Fruit fly (Drosophila melanogaster) whole organism, prepupa: ENCODE data around the gene ND-75.

Experiments
- Blimp-1 ChIP-seq: fragments of 200-800 bp; sonication (Bioruptor generic); optimal IDR thresholded peaks from 3 replicates; lab custom pipeline; 2017; ENCODE audit warnings: missing biosample characterization, missing genetic modification characterization, mild to moderate bottlenecking, moderate library complexity, missing genetic modification reagents
- CG10631 ChIP-seq: fragments of 200-800 bp; sonication (Bioruptor generic); optimal IDR thresholded peaks from 2 replicates; lab custom pipeline; 2016; ENCODE audit warnings: missing biosample characterization, missing genetic modification characterization
- CG11294 ChIP-seq: fragments of 200-800 bp; sonication (Bioruptor generic); IDR thresholded peaks from 2 replicates; pipeline ENCODE4 v1.3.6; 2022; ENCODE audit warnings: missing biosample characterization, missing genetic modification characterization
- CG11762 ChIP-seq: fragments of 200-800 bp; sonication (Bioruptor generic); optimal IDR thresholded peaks from 3 replicates; lab custom pipeline; 2016; ENCODE audit warnings: missing biosample characterization, missing genetic modification characterization; ENCODE audit not compliant: insufficient read depth
- CG15336 ChIP-seq: fragments of 200-800 bp; sonication (Bioruptor generic); IDR thresholded peaks from 2 replicates; pipeline ENCODE4 v1.3.6; 2022; ENCODE audit warnings: missing biosample characterization, missing genetic modification characterization
- CG16779 ChIP-seq: fragments of 200-800 bp; sonication (Bioruptor generic); optimal IDR thresholded peaks from 3 replicates; lab custom pipeline; 2017; ENCODE audit warnings: missing biosample characterization, mild to moderate bottlenecking, missing genetic modification characterization
- CG3032 ChIP-seq: fragments of 200-800 bp; optimal IDR thresholded peaks from 2 replicates; lab custom pipeline; 2019; ENCODE audit warnings: missing biosample characterization, mild to moderate bottlenecking, missing genetic modification characterization, moderate library complexity
- CG31627 ChIP-seq: fragments of 200-800 bp; sonication (Bioruptor generic); optimal IDR thresholded peaks from 3 replicates; lab custom pipeline; 2016; ENCODE audit warnings: missing biosample characterization, missing genetic modification characterization
- CG32006 ChIP-seq: fragments of 200-800 bp; sonication (Bioruptor generic); optimal IDR thresholded peaks from 3 replicates; lab custom pipeline; 2017; ENCODE audit warnings: missing biosample characterization, mild to moderate bottlenecking, missing genetic modification characterization
- CG4318 ChIP-seq: fragments of 200-800 bp; sonication (Bioruptor generic); optimal IDR thresholded peaks from 3 replicates; lab custom pipeline; 2017; ENCODE audit warnings: missing biosample characterization, mild to moderate bottlenecking, missing genetic modification characterization
- CG6163 ChIP-seq: fragments of 200-800 bp; sonication (Bioruptor generic); IDR thresholded peaks from 3 replicates; pipeline ENCODE4 v1.3.6; 2022; ENCODE audit warnings: missing biosample characterization, missing genetic modification characterization
- CG6276 ChIP-seq: fragments of 200-800 bp; sonication (Bioruptor generic); optimal IDR thresholded peaks from 2 replicates; lab custom pipeline; 2017; ENCODE audit warnings: missing biosample characterization, mild to moderate bottlenecking, missing genetic modification characterization
- CG6792 ChIP-seq: fragments of 200-800 bp; sonication (Bioruptor generic); optimal IDR thresholded peaks from 3 replicates; lab custom pipeline; 2016; ENCODE audit warnings: missing biosample characterization, missing genetic modification characterization
- CG6808 ChIP-seq: fragments of 200-800 bp; sonication (Bioruptor generic); optimal IDR thresholded peaks from 3 replicates; lab custom pipeline; 2017; ENCODE audit warnings: missing biosample characterization, missing genetic modification characterization, mild to moderate bottlenecking, moderate library complexity, missing genetic modification reagents
- CG8119 ChIP-seq: fragments of 200-800 bp; sonication (Bioruptor generic); IDR thresholded peaks from 3 replicates; pipeline ENCODE4 v1.3.6; 2022; ENCODE audit warnings: missing biosample characterization, missing genetic modification characterization
- CG8632 ChIP-seq: fragments of 200-800 bp; sonication (Bioruptor generic); optimal IDR thresholded peaks from 3 replicates; lab custom pipeline; 2016; ENCODE audit warnings: missing biosample characterization, missing genetic modification characterization
- Eip78C ChIP-seq: fragments of 200-800 bp; sonication (Bioruptor generic); peaks from one replicate; lab custom pipeline; 2016; ENCODE audit warnings: missing biosample characterization, missing genetic modification characterization
- Eip93F ChIP-seq: fragments of 200-800 bp; sonication (Bioruptor generic); optimal IDR thresholded peaks from 2 replicates; lab custom pipeline; 2016; ENCODE audit warnings: missing biosample characterization, mild to moderate bottlenecking, missing genetic modification characterization
- Ets21C ChIP-seq: fragments of 200-800 bp; sonication (Bioruptor generic); optimal IDR thresholded peaks from 3 replicates; lab custom pipeline; 2016; ENCODE audit warnings: missing biosample characterization, missing genetic modification characterization
- Ets96B ChIP-seq: fragments of 200-800 bp; optimal IDR thresholded peaks from 2 replicates; lab custom pipeline; 2019; ENCODE audit warnings: missing biosample characterization, mild to moderate bottlenecking, missing genetic modification characterization, moderate library complexity
- Gug ChIP-seq: fragments of 200-800 bp; sonication (Bioruptor generic); IDR thresholded peaks from 2 replicates; pipeline ENCODE4 v1.3.6; 2022; ENCODE audit warnings: missing biosample characterization, missing genetic modification characterization
- Hr38 ChIP-seq: sonication (Bioruptor generic); optimal IDR thresholded peaks from 2 replicates; lab custom pipeline; 2016; ENCODE audit warnings: missing biosample characterization, missing genetic modification characterization
- Hr39 ChIP-seq: fragments of 200-800 bp; sonication (Bioruptor generic); optimal IDR thresholded peaks from 2 replicates; lab custom pipeline; 2016; ENCODE audit warnings: missing biosample characterization, missing genetic modification characterization
- Hr4 ChIP-seq: fragments of 200-800 bp; sonication (Bioruptor generic); optimal IDR thresholded peaks from 3 replicates; lab custom pipeline; 2016; ENCODE audit warnings: missing biosample characterization, missing genetic modification characterization
- Lpt ChIP-seq: fragments of 200-800 bp; sonication (Bioruptor generic); optimal IDR thresholded peaks from 3 replicates; lab custom pipeline; 2016; ENCODE audit warnings: missing biosample characterization, missing genetic modification characterization
- Met ChIP-seq: fragments of 200-800 bp; sonication (Bioruptor generic); optimal IDR thresholded peaks from 3 replicates; lab custom pipeline; 2016; ENCODE audit warnings: missing biosample characterization, missing genetic modification characterization
- OdsH ChIP-seq: fragments of 200-800 bp; sonication (Bioruptor generic); optimal IDR thresholded peaks from 3 replicates; lab custom pipeline; 2016; ENCODE audit warnings: missing biosample characterization, missing genetic modification characterization
- Smox ChIP-seq: fragments of 200-800 bp; sonication (Bioruptor generic); optimal IDR thresholded peaks from 3 replicates; lab custom pipeline; 2016; ENCODE audit warnings: missing biosample characterization, missing genetic modification characterization
- Sox102F ChIP-seq: fragments of 200-800 bp; sonication (Bioruptor generic); optimal IDR thresholded peaks from 2 replicates; lab custom pipeline; 2016; ENCODE audit warnings: missing biosample characterization, mild to moderate bottlenecking, missing genetic modification characterization
- Sox14 ChIP-seq: fragments of 200-800 bp; sonication (Bioruptor generic); optimal IDR thresholded peaks from 3 replicates; lab custom pipeline; 2016; ENCODE audit warnings: missing biosample characterization, missing genetic modification characterization
- Sox15 ChIP-seq: fragments of 200-800 bp; sonication (Bioruptor generic); optimal IDR thresholded peaks from 3 replicates; lab custom pipeline; 2016; ENCODE audit warnings: missing biosample characterization, missing genetic modification characterization
- cyc ChIP-seq: fragments of 200-800 bp; sonication (Bioruptor generic); optimal IDR thresholded peaks from 3 replicates; lab custom pipeline; 2016; ENCODE audit warnings: missing biosample characterization, missing genetic modification characterization
- dac ChIP-seq: fragments of 200-800 bp; sonication (Bioruptor generic); optimal IDR thresholded peaks from 2 replicates; lab custom pipeline; 2017; ENCODE audit warnings: missing biosample characterization, mild to moderate bottlenecking, missing genetic modification characterization
- eg ChIP-seq: fragments of 200-800 bp; sonication (Bioruptor generic); IDR thresholded peaks from 3 replicates; pipeline ENCODE4 v1.3.6; 2022; ENCODE audit warnings: missing biosample characterization, missing genetic modification characterization
- esn ChIP-seq: fragments of 200-800 bp; sonication (Bioruptor generic); optimal IDR thresholded peaks from 2 replicates; lab custom pipeline; 2016; ENCODE audit warnings: missing biosample characterization, mild to moderate bottlenecking, missing genetic modification characterization, moderate library complexity
- fd59A ChIP-seq: fragments of 200-800 bp; sonication (Bioruptor generic); optimal IDR thresholded peaks from 2 replicates; lab custom pipeline; 2017; ENCODE audit warnings: missing biosample characterization, mild to moderate bottlenecking, missing genetic modification characterization, missing genetic modification reagents
- fd85E ChIP-seq: fragments of 200-800 bp; sonication (Bioruptor generic); optimal IDR thresholded peaks from 3 replicates; lab custom pipeline; 2016; ENCODE audit warnings: missing biosample characterization, missing genetic modification characterization
- fkh ChIP-seq: fragments of 200-800 bp; sonication (Bioruptor generic); optimal IDR thresholded peaks from 3 replicates; lab custom pipeline; 2017; ENCODE audit warnings: missing biosample characterization, mild to moderate bottlenecking, missing genetic modification characterization, moderate library complexity
- net ChIP-seq: fragments of 200-800 bp; sonication (Bioruptor generic); optimal IDR thresholded peaks from 3 replicates; lab custom pipeline; 2016; ENCODE audit warnings: missing biosample characterization, missing genetic modification characterization
- pdm3 ChIP-seq: fragments of 200-800 bp; sonication (Bioruptor generic); optimal IDR thresholded peaks from 3 replicates; lab custom pipeline; 2016; ENCODE audit warnings: missing biosample characterization, missing genetic modification characterization
- salr ChIP-seq, 2 experiments: fragments of 200-800 bp; sonication (Bioruptor generic); optimal IDR thresholded peaks; 3 replicates each; lab custom pipeline; 2016 to 2018; ENCODE audit warnings: missing biosample characterization in 2 of 2, missing genetic modification characterization in 2 of 2, mild to moderate bottlenecking in 1 of 2
- spab ChIP-seq: fragments of 200-800 bp; sonication (Bioruptor generic); optimal IDR thresholded peaks from 2 replicates; lab custom pipeline; 2017; ENCODE audit warnings: missing biosample characterization, mild to moderate bottlenecking, missing genetic modification characterization, missing genetic modification reagents
- svp ChIP-seq: fragments of 200-800 bp; sonication (Bioruptor generic); peaks from one replicate; lab custom pipeline; 2016; ENCODE audit warnings: missing biosample characterization, missing genetic modification characterization
- vri ChIP-seq: fragments of 200-800 bp; sonication (Bioruptor generic); optimal IDR thresholded peaks from 3 replicates; lab custom pipeline; 2016; ENCODE audit warnings: missing biosample characterization, mild to moderate bottlenecking, missing genetic modification characterization

Gene ND-75

dm6 chrX:8207054-8207453, 44.4 kb downstream of the ND-75 start (continued):
- peak; percentile 39 for TF ChIP-seq Ets96B (tag; lab: Kevin White, UChicago)
- no peak for TF ChIP-seq cyc (GFP tag; lab: Kevin White, UChicago)
- TF ChIP-seq CG4318 (GFP tag; lab: Kevin White, UChicago) = peak; percentile 6
- TF ChIP-seq dac (GFP tag; lab: Kevin White, UChicago) = no peak
- TF ChIP-seq CG6163 (GFP tag; lab: Robert Waterston, UW) = 0 out of 3 replicates have a peak, but pooled peaks have one; percentile 46
- peak; percentile 11 for TF ChIP-seq Sox14 (GFP tag; lab: Kevin White, UChicago)
- TF ChIP-seq Ets21C (GFP tag; lab: Kevin White, UChicago) = no peak

- TF ChIP-seq Hr38 (GFP tag; lab: Kevin White, UChicago) = no peak
- TF ChIP-seq fd85E (GFP tag; lab: Kevin White, UChicago) = no peak
- no peak for TF ChIP-seq CG11294
- TF ChIP-seq svp (GFP tag; lab: Kevin White, UChicago) = no peak
- TF ChIP-seq Sox102F (GFP tag; lab: Kevin White, UChicago) = no peak
- no peak for TF ChIP-seq salr (GFP tag; optimal IDR thresholded peaks at IDR 0.05; lab: Kevin White, UChicago)
- no peak for TF ChIP-seq dac (GFP tag; lab: Kevin White, UChicago)
- no peak for TF ChIP-seq Smox (GFP tag; lab: Kevin White, UChicago)
- TF ChIP-seq Lpt (GFP tag; lab: Kevin White, UChicago) = no peak
- no peak for TF ChIP-seq CG16779 (tag; lab: Kevin White, UChicago)
- no peak for TF ChIP-seq Hr39 (GFP tag; lab: Kevin White, UChicago)
- TF ChIP-seq OdsH (GFP tag; lab: Kevin White, UChicago) = no peak
- no peak for TF ChIP-seq Met (GFP tag; lab: Kevin White, UChicago)
- no peak for TF ChIP-seq Sox15 (GFP tag; lab: Kevin White, UChicago)
Measured at dm6 chrX:8206561-8206960, 44.9 kb downstream of the ND-75 start.

- TF ChIP-seq CG6792 (GFP tag; lab: Kevin White, UChicago) = no peak
- peak; percentile 31 for TF ChIP-seq CG6808 (GFP tag; lab: Kevin White, UChicago)
- TF ChIP-seq Eip93F = no peak
- TF ChIP-seq CG15336 (GFP tag; lab: Robert Waterston, UW) = peak; percentile 46; the same call in 1 of the 2 replicates
- no peak for TF ChIP-seq Sox14 (GFP tag; lab: Kevin White, UChicago)
- 0 out of 2 replicates have a peak, but pooled peaks have one; percentile 13 for TF ChIP-seq Gug
- TF ChIP-seq vri = peak; percentile 12
- peak; percentile 3 for TF ChIP-seq CG11762 (GFP tag; lab: Kevin White, UChicago)
- peak; percentile 33 for TF ChIP-seq Hr4 (GFP tag; lab: Kevin White, UChicago)
- no peak for TF ChIP-seq CG3032
- no peak for TF ChIP-seq net (GFP tag; lab: Kevin White, UChicago)
- peak; percentile 10 for TF ChIP-seq Smox (GFP tag; lab: Kevin White, UChicago)
- TF ChIP-seq pdm3 (GFP tag; lab: Kevin White, UChicago) = peak; percentile 10
- TF ChIP-seq CG10631 = no peak
- peak; percentile 2 for TF ChIP-seq spab
- TF ChIP-seq OdsH (GFP tag; lab: Kevin White, UChicago) = peak; percentile 35
- TF ChIP-seq CG8632 = no peak
- TF ChIP-seq CG6276 = peak; percentile 48
- TF ChIP-seq CG6163 (GFP tag; lab: Robert Waterston, UW) = no peak
- no peak for TF ChIP-seq fd59A (GFP tag; lab: Kevin White, UChicago)
- no peak for TF ChIP-seq CG16779 (tag; lab: Kevin White, UChicago)
- no peak for TF ChIP-seq svp (GFP tag; lab: Kevin White, UChicago)
- TF ChIP-seq eg (GFP tag; lab: Robert Waterston, UW) = peak; percentile 34; the same call in 2 of the 3 replicates
- TF ChIP-seq Hr39 (GFP tag; lab: Kevin White, UChicago) = no peak
- TF ChIP-seq Blimp-1 = peak; percentile 30
- peak; percentile 54; the same call in 2 of the 3 replicates for TF ChIP-seq CG8119 (GFP tag; lab: Robert Waterston, UW)
- TF ChIP-seq Eip78C = peak; percentile 55
- TF ChIP-seq fkh (GFP tag; lab: Kevin White, UChicago) = no peak
- TF ChIP-seq Hr38 (GFP tag; lab: Kevin White, UChicago) = no peak
- TF ChIP-seq Sox15 (GFP tag; lab: Kevin White, UChicago) = no peak
- TF ChIP-seq CG32006 (GFP tag; lab: Kevin White, UChicago) = peak; percentile 35
- TF ChIP-seq esn (GFP tag; lab: Kevin White, UChicago) = peak; percentile 20
- TF ChIP-seq CG31627 (GFP tag; lab: Kevin White, UChicago) = no peak
- TF ChIP-seq CG11294 = 0 out of 2 replicates have a peak, but pooled peaks have one; percentile 7
Measured at dm6 chrX:8205625-8206252, 45.7 kb downstream of the ND-75 start.
